Worm (Caenorhabditis elegans) whole organism, L2 larva: Measurements from ENCODE around the gene glo-4.

Source experiments
- ZK546.5 ChIP-seq: sonication (generic microtip); optimal IDR thresholded peaks from 2 replicates; lab custom pipeline; 2017; ENCODE audit warnings: missing biosample characterization, missing genetic modification characterization
- blmp-1 ChIP-seq: sonication (generic microtip); optimal IDR thresholded peaks from 2 replicates; lab custom pipeline; 2017; ENCODE audit warnings: missing genetic modification characterization, mild to moderate bottlenecking, missing compliant biosample characterization, antibody characterized with exemption, moderate library complexity; ENCODE audit not compliant: insufficient read depth
- elt-3 ChIP-seq: sonication (generic microtip); optimal IDR thresholded peaks from 2 replicates; lab custom pipeline; 2017; ENCODE audit warnings: missing biosample characterization, missing genetic modification characterization
- nhr-11 ChIP-seq: fragments of 150-350 bp; optimal IDR thresholded peaks from 2 replicates; lab custom pipeline; 2014; ENCODE audit warnings: missing biosample characterization, missing genetic modification characterization
- unc-62 ChIP-seq: fragments of 150-350 bp; optimal IDR thresholded peaks from 2 replicates; lab custom pipeline; 2014; ENCODE audit warnings: missing biosample characterization, missing genetic modification reagents, missing genetic modification characterization

DNA sequence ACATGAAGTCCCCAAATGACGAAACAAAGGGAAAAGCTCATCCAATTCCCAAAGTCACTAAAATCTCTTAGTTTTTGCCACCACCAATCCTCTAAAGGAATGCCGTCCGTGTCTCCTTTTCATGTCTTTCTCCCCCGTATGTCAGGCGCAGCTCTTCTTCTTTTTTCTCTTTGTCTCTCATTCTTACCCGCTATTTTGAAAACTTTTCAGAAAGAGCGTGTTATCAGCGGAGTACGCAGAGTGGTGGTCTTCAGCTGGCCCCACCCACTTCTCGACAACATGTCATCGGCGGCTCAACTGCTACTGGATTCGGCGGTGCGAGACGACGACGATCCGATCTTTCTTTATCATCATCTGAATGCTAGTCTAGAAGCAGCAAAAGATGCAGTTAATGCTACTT lies 51.6 kb downstream of the glo-4 start, which contains the start of gene sphr-1:
- TF ChIP-seq blmp-1 (no peak), nhr-11 (no peak), elt-3 (tag; lab: Kevin White, UChicago) (no peak), unc-62 (GFP tag; lab: Kevin White, UChicago) (no peak), ZK546.5 (tag; lab: Kevin White, UChicago) (no peak)
